Worm (Caenorhabditis elegans): ENCODE results near the gene Y42H9AR.1.

ce11 chrIV:8146283-8146682 lies 33.1 kb downstream of the Y42H9AR.1 start:
- TF ChIP-seq him-1 (tag; optimal IDR thresholded peaks at IDR 0.05), result no peak
- TF ChIP-seq W03F9.2 (tag; optimal IDR thresholded peaks at IDR 0.05), result no peak
- TF ChIP-seq dao-5 (tag; optimal IDR thresholded peaks at IDR 0.05), result no peak
